Worm (Caenorhabditis elegans) whole organism, L3 larva: Measurements from ENCODE around the gene R107.5.

Experiments used
- ceh-9 ChIP-seq: sonication (generic microtip); optimal IDR thresholded peaks from 2 replicates; lab custom pipeline; 2018; ENCODE audit warnings: missing biosample characterization, missing genetic modification characterization
- jun-1 ChIP-seq: fragments of 150-350 bp; optimal IDR thresholded peaks from 2 replicates; lab custom pipeline; 2014; ENCODE audit warnings: missing biosample characterization, missing genetic modification reagents, missing genetic modification characterization
- nhr-237 ChIP-seq: fragments of 150-350 bp; optimal IDR thresholded peaks from 2 replicates; lab custom pipeline; 2014; ENCODE audit warnings: missing biosample characterization, missing genetic modification characterization
- nhr-77 ChIP-seq: fragments of 150-350 bp; optimal IDR thresholded peaks from 2 replicates; lab custom pipeline; 2014; ENCODE audit warnings: missing biosample characterization, missing genetic modification characterization
- snpc-4 ChIP-seq: fragments of 150-350 bp; optimal IDR thresholded peaks from 2 replicates; lab custom pipeline; 2014; ENCODE audit warnings: missing biosample characterization, missing genetic modification characterization

- no peak for TF ChIP-seq snpc-4 (tag; lab: Kevin White, UChicago)
- TF ChIP-seq nhr-237 (tag; lab: Kevin White, UChicago), result no peak
- no peak for TF ChIP-seq jun-1 (tag; lab: Kevin White, UChicago)
- no peak for TF ChIP-seq nhr-77
- no peak for TF ChIP-seq ceh-9 (tag; lab: Kevin White, UChicago)
Measured at ce11 chrIII:9004658-9005057, 48.9 kb downstream of the R107.5 start.
